Worm (Caenorhabditis elegans): ENCODE measurements around the gene C52E4.12.

The C52E4.12 gene

ce11 chrV:11964723-11965122 is 31.2 kb upstream of the C52E4.12 start, which contains the start of gene F58H1.7 (continued):
- no peak for TF ChIP-seq lin-35 (GFP tag; optimal IDR thresholded peaks at IDR 0.05)

- TF ChIP-seq lin-35 (GFP tag; optimal IDR thresholded peaks at IDR 0.05) (peak in 1 of 2 experiments; percentile 41), ets-5 (GFP tag; IDR thresholded peaks at IDR 0.05) (no peak), jun-1 (tag; optimal IDR thresholded peaks at IDR 0.05) (peak; percentile 11), elt-2 (tag; optimal IDR thresholded peaks at IDR 0.05) (peak; percentile 98), nhr-28 (tag; optimal IDR thresholded peaks at IDR 0.05) (no peak), aly-2 (tag; optimal IDR thresholded peaks at IDR 0.05) (no peak), nhr-71 (tag; optimal IDR thresholded peaks at IDR 0.05) (peak; percentile 17), ama-1 (optimal IDR thresholded peaks at IDR 0.05) (no peak), blmp-1 (tag; optimal IDR thresholded peaks at IDR 0.05) (no peak), rnt-1 (tag; optimal IDR thresholded peaks at IDR 0.05) (no peak), lir-3 (tag; optimal IDR thresholded peaks at IDR 0.05; ENCODE audit: poor library complexity) (no peak), pqm-1 (tag; optimal IDR thresholded peaks at IDR 0.05) (peak; percentile 85), tbx-2 (tag; optimal IDR thresholded peaks at IDR 0.05) (no peak), pax-3 (tag; optimal IDR thresholded peaks at IDR 0.05) (peak; percentile 32), ztf-11 (tag; optimal IDR thresholded peaks at IDR 0.05) (no peak), nhr-11 (tag; optimal IDR thresholded peaks at IDR 0.05) (no peak), efl-1 (optimal IDR thresholded peaks at IDR 0.05) (no peak), efl-1 (GFP tag; optimal IDR thresholded peaks at IDR 0.05 in 1 of 2) (peak in 1 of 2 experiments; percentile 78), ceh-63 (GFP tag; optimal IDR thresholded peaks at IDR 0.05) (no peak), nhr-20 (tag; optimal IDR thresholded peaks at IDR 0.05) (peak; percentile 42), nhr-77 (tag; optimal IDR thresholded peaks at IDR 0.05) (no peak)
Measured at ce11 chrV:11975233-11975632, 20.7 kb upstream of the C52E4.12 start, which contains the start of gene cpr-1. cpr-1 (plus strand) TSS chrV:11975551.

- TF ChIP-seq lin-35 (GFP tag; optimal IDR thresholded peaks at IDR 0.05) (peak in 1 of 2 experiments; percentile 28), snpc-4 (tag; optimal IDR thresholded peaks at IDR 0.05) (no peak), elt-2 (tag; optimal IDR thresholded peaks at IDR 0.05) (peak; percentile 82), nhr-28 (tag; optimal IDR thresholded peaks at IDR 0.05) (no peak), nhr-76 (tag; optimal IDR thresholded peaks at IDR 0.05) (no peak), nhr-90 (tag; optimal IDR thresholded peaks at IDR 0.05; ENCODE audit: poor library complexity) (peak; percentile 39), swsn-7 (tag; optimal IDR thresholded peaks at IDR 0.05) (no peak), unc-130 (tag; optimal IDR thresholded peaks at IDR 0.05) (no peak), nhr-12 (tag; optimal IDR thresholded peaks at IDR 0.05) (no peak), nhr-71 (tag; optimal IDR thresholded peaks at IDR 0.05) (peak; percentile 29)
Measured at ce11 chrV:11976734-11977133, 19.2 kb upstream of the C52E4.12 start.

ce11 chrV:11978179-11978578 is 17.8 kb upstream of the C52E4.12 start, which contains the start of gene mif-2:
mif-2 (minus strand) TSS chrV:11978459.
- peak; percentile 20 for TF ChIP-seq lin-14 (GFP tag; optimal IDR thresholded peaks at IDR 0.05)
- no peak for TF ChIP-seq mep-1 (tag; optimal IDR thresholded peaks at IDR 0.05)
- peak in 1 of 6 experiments; percentile 63 for TF ChIP-seq elt-3 (tag; optimal IDR thresholded peaks at IDR 0.05)
- TF ChIP-seq lin-35 (GFP tag; optimal IDR thresholded peaks at IDR 0.05): peak in 1 of 2 experiments; percentile 21
- no peak for TF ChIP-seq C04F5.9 (tag; optimal IDR thresholded peaks at IDR 0.05)
- no peak for TF ChIP-seq ztf-4 (tag; optimal IDR thresholded peaks at IDR 0.05)
- TF ChIP-seq grh-1 (GFP tag; IDR thresholded peaks at IDR 0.05): 0 out of 2 replicates have a peak, but pooled peaks have one; percentile 20
- TF ChIP-seq tlp-1 (tag; optimal IDR thresholded peaks at IDR 0.05): no peak
- TF ChIP-seq irx-1 (tag; optimal IDR thresholded peaks at IDR 0.05): no peak
- TF ChIP-seq efl-1 (optimal IDR thresholded peaks at IDR 0.05): peak in 1 of 2 experiments; percentile 6
- peak in 1 of 2 experiments; percentile 6 for TF ChIP-seq efl-1 (GFP tag; optimal IDR thresholded peaks at IDR 0.05 in 1 of 2)
- no peak for TF ChIP-seq ces-1 (GFP tag; optimal IDR thresholded peaks at IDR 0.05)
- peak; percentile 9 for TF ChIP-seq nhr-90 (tag; optimal IDR thresholded peaks at IDR 0.05; ENCODE audit: poor library complexity)
- no peak for TF ChIP-seq mab-9 (GFP tag; IDR thresholded peaks at IDR 0.05)
- no peak for TF ChIP-seq mdl-1 (tag; optimal IDR thresholded peaks at IDR 0.05)
- peak; percentile 62 for TF ChIP-seq ama-1 (optimal IDR thresholded peaks at IDR 0.05)
